Worm (Caenorhabditis elegans): ENCODE results near the gene tth-1.

The tth-1 gene

DNA sequence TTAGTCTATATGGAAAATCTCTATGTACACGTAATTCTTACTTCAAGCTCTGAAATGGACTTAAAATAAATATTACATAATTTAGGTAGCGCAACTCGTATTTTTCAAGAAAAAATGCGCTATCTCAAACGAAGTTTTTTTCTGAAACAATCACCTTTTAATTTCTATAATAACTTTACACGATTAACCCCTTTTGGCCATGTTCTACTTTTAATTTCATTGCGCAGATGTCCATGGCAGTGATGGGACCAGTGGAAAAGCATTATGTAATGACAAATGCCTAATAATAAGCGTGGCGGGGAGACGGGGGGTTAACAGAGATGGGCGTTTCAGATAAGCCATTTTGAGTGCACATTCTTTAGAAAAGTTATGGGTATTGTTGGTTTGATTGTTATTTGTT is 32.0 kb downstream of the tth-1 start:
- TF ChIP-seq unc-62 (GFP tag; optimal IDR thresholded peaks at IDR 0.05 in 1 of 2) (peak in 1 of 2 experiments; percentile 67), unc-62 (tag; optimal IDR thresholded peaks at IDR 0.05) (no peak), nhr-76 (tag; optimal IDR thresholded peaks at IDR 0.05) (no peak)

DNA sequence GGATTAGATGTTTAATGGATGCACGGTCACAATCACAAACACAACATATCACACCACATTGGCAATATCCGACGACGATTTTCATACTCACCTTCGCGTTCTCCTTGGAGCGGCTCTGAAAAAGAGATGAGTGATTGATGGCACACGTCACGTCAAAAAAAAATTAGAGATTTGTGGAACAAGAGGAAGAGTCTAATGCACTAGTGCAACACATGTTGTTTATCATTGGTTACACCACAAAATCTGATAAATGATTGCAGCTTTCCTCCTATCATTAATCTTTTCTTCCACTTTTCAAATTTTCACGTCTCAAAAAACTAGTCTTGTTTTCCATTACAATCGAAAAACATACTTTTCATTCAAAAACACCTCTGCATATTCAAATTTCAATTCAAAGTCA is 33.0 kb downstream of the tth-1 start:
- TF ChIP-seq aha-1 (tag): peak; percentile 83
- TF ChIP-seq daf-16 (GFP tag; optimal IDR thresholded peaks at IDR 0.05): peak in 1 of 2 experiments; percentile 89
- TF ChIP-seq daf-16 (tag; optimal IDR thresholded peaks at IDR 0.05): no peak
- TF ChIP-seq mxl-3 (GFP tag; optimal IDR thresholded peaks at IDR 0.05): no peak

ce11 chrX:8386068-8386851 is 37.3 kb downstream of the tth-1 start:
- TF ChIP-seq F37D6.2 (tag; optimal IDR thresholded peaks at IDR 0.05): no peak
- no peak for TF ChIP-seq unc-39 (tag; optimal IDR thresholded peaks at IDR 0.05)
- 0 out of 2 replicates have a peak, but pooled peaks have one; percentile 39 for TF ChIP-seq F26F4.8 (GFP tag; conservative IDR thresholded peaks at IDR 0.05)
- TF ChIP-seq attf-4 (tag; optimal IDR thresholded peaks at IDR 0.05): no peak
- no peak for TF ChIP-seq ztf-11 (tag; optimal IDR thresholded peaks at IDR 0.05)
- no peak for TF ChIP-seq ZK546.5 (tag; optimal IDR thresholded peaks at IDR 0.05)
- no peak for TF ChIP-seq daf-8 (GFP tag; IDR thresholded peaks at IDR 0.05)
- TF ChIP-seq snpc-1.2 (GFP tag; IDR thresholded peaks at IDR 0.05): peak; percentile 52
- no peak for TF ChIP-seq cey-2 (tag; optimal IDR thresholded peaks at IDR 0.05; ENCODE audit: borderline replicate concordance, insufficient read depth)
- no peak for TF ChIP-seq zag-1 (tag; optimal IDR thresholded peaks at IDR 0.05)
- no peak for TF ChIP-seq lir-3 (tag; optimal IDR thresholded peaks at IDR 0.05)
- TF ChIP-seq F44E2.7 (GFP tag; IDR thresholded peaks at IDR 0.05): no peak
- peak; percentile 49 for TF ChIP-seq F10B5.3 (tag; optimal IDR thresholded peaks at IDR 0.05)
- TF ChIP-seq snpc-4 (tag; optimal IDR thresholded peaks at IDR 0.05): no peak
- TF ChIP-seq daf-19 (GFP tag; conservative IDR thresholded peaks at IDR 0.05): 0 out of 2 replicates have a peak, but pooled peaks have one; percentile 9
- no peak for TF ChIP-seq zip-11 (GFP tag; IDR thresholded peaks at IDR 0.05)
- peak; percentile 60 for TF ChIP-seq Y48G9A.11 (GFP tag; IDR thresholded peaks at IDR 0.05)
- peak; percentile 66 for TF ChIP-seq rbr-2 (tag; optimal IDR thresholded peaks at IDR 0.05)
- TF ChIP-seq nhr-25 (tag; optimal IDR thresholded peaks at IDR 0.05; ENCODE audit: borderline replicate concordance, insufficient read depth): peak; percentile 60
- TF ChIP-seq lin-13 (GFP tag; optimal IDR thresholded peaks at IDR 0.05): no peak
- TF ChIP-seq nhr-102 (tag; optimal IDR thresholded peaks at IDR 0.05): peak; percentile 36
- peak in 1 of 2 experiments; percentile 81; a peak in 1 of 4 replicates for TF ChIP-seq madf-5 (GFP tag; IDR thresholded peaks at IDR 0.05)
- peak; percentile 35; the same call in 1 of the 2 replicates for TF ChIP-seq arid-1 (GFP tag; conservative IDR thresholded peaks at IDR 0.05)
- TF ChIP-seq hlh-30 (tag; optimal IDR thresholded peaks at IDR 0.05; ENCODE audit: insufficient read depth): peak; percentile 67
- TF ChIP-seq dmd-8 (GFP tag; IDR thresholded peaks at IDR 0.05): peak; percentile 85
- TF ChIP-seq daf-16 (GFP tag; optimal IDR thresholded peaks at IDR 0.05): peak; percentile 14
- TF ChIP-seq daf-16 (tag; optimal IDR thresholded peaks at IDR 0.05): peak; percentile 52
- TF ChIP-seq jun-1 (tag; optimal IDR thresholded peaks at IDR 0.05): no peak
- peak; percentile 67; the same call in 1 of the 2 replicates for TF ChIP-seq D1046.2 (GFP tag; IDR thresholded peaks at IDR 0.05)
- TF ChIP-seq dve-1 (tag; optimal IDR thresholded peaks at IDR 0.05; ENCODE audit: insufficient read depth): peak; percentile 2
- TF ChIP-seq mdl-1 (tag; optimal IDR thresholded peaks at IDR 0.05): peak; percentile 2 to 37
- no peak for TF ChIP-seq lin-15B (tag; optimal IDR thresholded peaks at IDR 0.05)
- peak; percentile 83 for TF ChIP-seq hmg-1.1 (GFP tag; IDR thresholded peaks at IDR 0.05)
- no peak for TF ChIP-seq nhr-28 (tag; optimal IDR thresholded peaks at IDR 0.05)
- TF ChIP-seq ZK337.2 (GFP tag; IDR thresholded peaks at IDR 0.05): 0 out of 2 replicates have a peak, but pooled peaks have one; percentile 42
- TF ChIP-seq ztf-7 (tag; optimal IDR thresholded peaks at IDR 0.05): no peak
- TF ChIP-seq egl-43 (GFP tag; IDR thresholded peaks at IDR 0.05): peak; percentile 72
- peak; percentile 12 for TF ChIP-seq spr-1 (tag; optimal IDR thresholded peaks at IDR 0.05)
- no peak for TF ChIP-seq nhr-111 (GFP tag; optimal IDR thresholded peaks at IDR 0.05)
- no peak for TF ChIP-seq ceh-62 (tag; optimal IDR thresholded peaks at IDR 0.05)
- TF ChIP-seq nhr-6 (tag; optimal IDR thresholded peaks at IDR 0.05): no peak
- peak; percentile 39 for TF ChIP-seq nhr-77 (tag; optimal IDR thresholded peaks at IDR 0.05)
